Worm (Caenorhabditis elegans): ENCODE measurements around the gene D2007.2.

ce11 chrIII:8199060-8199459, 50.3 kb downstream of the D2007.2 start:
- TF ChIP-seq nhr-28 (tag; optimal IDR thresholded peaks at IDR 0.05) (no peak), pha-4 (tag; optimal IDR thresholded peaks at IDR 0.05) (no peak), nhr-76 (tag; optimal IDR thresholded peaks at IDR 0.05) (no peak)

All from whole organism, L3 larva.